Fruit fly (Drosophila melanogaster): ENCODE data around the gene CG10237.

The CG10237 gene

dm6 chr2L:19444734-19445140 lies 2.2 kb upstream of the CG10237 start, which contains the start of gene Hs2st (continued):
- TF ChIP-seq CG4617 (GFP tag; optimal IDR thresholded peaks at IDR 0.05; ENCODE audit: borderline replicate concordance) (peak; percentile 96), ewg (GFP tag; optimal IDR thresholded peaks at IDR 0.05) (peak; percentile 82), Hr39 (optimal IDR thresholded peaks at IDR 0.05) (no peak), CG6813 (GFP tag; optimal IDR thresholded peaks at IDR 0.05) (peak; percentile 61), CG12071 (GFP tag; optimal IDR thresholded peaks at IDR 0.05) (peak; percentile 47), dmrt11E (tag; optimal IDR thresholded peaks at IDR 0.05) (peak; percentile 89), Med (GFP tag) (peak; percentile 99), chif (GFP tag; optimal IDR thresholded peaks at IDR 0.05) (peak; percentile 95), h (optimal IDR thresholded peaks at IDR 0.05) (no peak), Dll (GFP tag; IDR thresholded peaks at IDR 0.05; ENCODE audit: partially characterized antibody) (peak; percentile 47; the same call in 2 of the 4 replicates), CG1647 (GFP tag; optimal IDR thresholded peaks at IDR 0.05) (peak; percentile 92), Mrtf (GFP tag; IDR thresholded peaks at IDR 0.05) (peak; percentile 86), klu (GFP tag; IDR thresholded peaks at IDR 0.05) (peak; percentile 94), luna (GFP tag; optimal IDR thresholded peaks at IDR 0.05) (peak; percentile 83), CG11723 (GFP tag; optimal IDR thresholded peaks at IDR 0.05) (peak; percentile 85), lov (optimal IDR thresholded peaks at IDR 0.05) (no peak), lov (GFP tag; IDR thresholded peaks at IDR 0.05) (peak; percentile 77), otp (GFP tag; IDR thresholded peaks at IDR 0.05) (peak; percentile 79; the same call in 2 of the 3 replicates), gem (tag; optimal IDR thresholded peaks at IDR 0.05) (peak; percentile 94), CG17328 (GFP tag; IDR thresholded peaks at IDR 0.05) (peak; percentile 88), pita (GFP tag; optimal IDR thresholded peaks at IDR 0.05) (no peak), CG11696 (GFP tag; IDR thresholded peaks at IDR 0.05) (peak; percentile 55), Mes4 (GFP tag; optimal IDR thresholded peaks at IDR 0.05) (peak; percentile 83), CG4730 (GFP tag; IDR thresholded peaks at IDR 0.05) (peak; percentile 90), CG42726 (GFP tag; IDR thresholded peaks at IDR 0.05; ENCODE audit: partially characterized antibody) (no peak), hth (optimal IDR thresholded peaks at IDR 0.05) (no peak), CG7928 (GFP tag; optimal IDR thresholded peaks at IDR 0.05) (peak; percentile 71), Mad (GFP tag; optimal IDR thresholded peaks at IDR 0.05) (peak; percentile 95), CG31224 (GFP tag; IDR thresholded peaks at IDR 0.05) (peak; percentile 90), chm (GFP tag; IDR thresholded peaks at IDR 0.05) (peak; percentile 88), CG31441 (GFP tag; IDR thresholded peaks at IDR 0.05) (no peak; the same call in 1 of the 2 replicates), Rx (GFP tag; IDR thresholded peaks at IDR 0.05) (peak; percentile 90), ERR (GFP tag; optimal IDR thresholded peaks at IDR 0.05) (peak; percentile 87), seq (GFP tag; IDR thresholded peaks at IDR 0.05) (peak; percentile 86), cg (GFP tag; optimal IDR thresholded peaks at IDR 0.05) (no peak), cad (GFP tag; optimal IDR thresholded peaks at IDR 0.05) (no peak), Stat92E (GFP tag; optimal IDR thresholded peaks at IDR 0.05) (peak in 1 of 3 experiments; percentile 59), ara (GFP tag; IDR thresholded peaks at IDR 0.05) (peak; percentile 86), CG32532 (GFP tag; IDR thresholded peaks at IDR 0.05) (peak; percentile 95), CG7745 (tag; optimal IDR thresholded peaks at IDR 0.05) (no peak), CG11247 (GFP tag; IDR thresholded peaks at IDR 0.05) (peak; percentile 91), CG13424 (tag; optimal IDR thresholded peaks at IDR 0.05) (peak; percentile 91), ap (GFP tag; IDR thresholded peaks at IDR 0.05) (peak; percentile 80), HmgZ (tag; optimal IDR thresholded peaks at IDR 0.05) (peak; percentile 96), Deaf1 (tag; optimal IDR thresholded peaks at IDR 0.05) (no peak), Dp (GFP tag; optimal IDR thresholded peaks at IDR 0.05) (peak; percentile 67), dmrt99B (tag; optimal IDR thresholded peaks at IDR 0.05) (peak; percentile 86), pum (GFP tag; optimal IDR thresholded peaks at IDR 0.05) (peak; percentile 96), CG8478 (optimal IDR thresholded peaks at IDR 0.05) (no peak), CG4360 (GFP tag; IDR thresholded peaks at IDR 0.05) (no peak), gce (GFP tag; IDR thresholded peaks at IDR 0.05) (peak; percentile 57; the same call in 1 of the 3 replicates), CG8281 (tag; optimal IDR thresholded peaks at IDR 0.05) (peak; percentile 65), sqz (GFP tag; optimal IDR thresholded peaks at IDR 0.05) (peak; percentile 88)
